Fruit fly (Drosophila melanogaster) S2 (cell line): ENCODE measurements around the gene ear.

ENCODE experiments used
- CG8478 ChIP-seq: fragments of >200 bp; optimal IDR thresholded peaks from 2 replicates; lab custom pipeline; 2018
- CTCF ChIP-seq, 2 experiments: fragments of >200 bp; optimal IDR thresholded peaks; 2 replicates each; lab custom pipeline; 2018

DNA sequence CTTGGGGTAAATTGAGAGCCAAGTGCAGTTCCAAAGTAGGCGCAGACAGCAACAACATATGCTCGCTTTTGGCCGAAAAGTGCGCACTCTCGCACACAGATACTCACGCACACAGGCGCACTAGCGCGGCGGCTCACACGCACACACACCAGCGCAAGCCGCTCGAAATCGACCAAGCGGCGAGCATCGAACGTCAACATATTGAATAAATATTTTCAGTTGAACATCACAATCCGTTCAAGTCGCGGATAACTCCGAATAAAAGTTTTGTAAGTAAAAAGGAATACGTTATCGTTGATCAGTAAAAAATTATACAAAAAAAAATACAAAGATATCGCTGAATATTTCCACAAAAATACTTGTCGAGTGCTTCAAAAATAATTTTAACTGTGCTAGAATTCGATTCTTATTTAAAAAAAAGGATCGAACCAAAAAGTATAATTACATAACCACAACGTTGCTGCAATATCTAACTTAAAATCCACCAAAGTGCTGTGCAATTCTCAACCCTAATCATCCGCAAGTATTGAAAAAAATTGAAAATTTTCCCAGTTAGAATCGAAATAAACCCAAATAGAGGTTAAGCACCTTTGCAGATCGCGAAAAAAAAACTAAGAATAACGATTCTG, 39.1 kb upstream of the ear start:
- no peak for TF ChIP-seq CG8478
- no peak for TF ChIP-seq CTCF (optimal IDR thresholded peaks at IDR 0.05; lab: Kevin White, UChicago)
